Worm (Caenorhabditis elegans) whole organism, L2 larva: Measurements from ENCODE around the gene T19H12.15.

Source experiments
- blmp-1 ChIP-seq: sonication (generic microtip); optimal IDR thresholded peaks from 2 replicates; lab custom pipeline; 2017; ENCODE audit warnings: missing genetic modification characterization, mild to moderate bottlenecking, missing compliant biosample characterization, antibody characterized with exemption, moderate library complexity; ENCODE audit not compliant: insufficient read depth
- fos-1 ChIP-seq: fragments of 150-350 bp; optimal IDR thresholded peaks from 2 replicates; lab custom pipeline; 2014; ENCODE audit warnings: missing biosample characterization, missing genetic modification characterization
- lin-39 ChIP-seq: fragments of 150-350 bp; optimal IDR thresholded peaks from 2 replicates; lab custom pipeline; 2014; ENCODE audit warnings: missing biosample characterization, missing genetic modification reagents, missing genetic modification characterization
- skn-1 ChIP-seq: sonication (generic microtip); optimal IDR thresholded peaks from 2 replicates; lab custom pipeline; 2017; ENCODE audit warnings: missing biosample characterization, missing genetic modification characterization
- unc-62 ChIP-seq: fragments of 150-350 bp; optimal IDR thresholded peaks from 2 replicates; lab custom pipeline; 2014; ENCODE audit warnings: missing biosample characterization, missing genetic modification reagents, missing genetic modification characterization
- ztf-4 ChIP-seq: fragments of 150-350 bp; optimal IDR thresholded peaks from 2 replicates; lab custom pipeline; 2014; ENCODE audit warnings: missing biosample characterization, missing genetic modification characterization

- TF ChIP-seq lin-39 (tag; lab: Kevin White, UChicago) (no peak), ztf-4 (tag; lab: Kevin White, UChicago) (no peak), blmp-1 (tag; lab: Kevin White, UChicago) (no peak), unc-62 (no peak), skn-1 (tag; lab: Kevin White, UChicago) (no peak), fos-1 (tag; lab: Kevin White, UChicago) (no peak)
Measured at ce11 chrV:4851969-4852368, 27.2 kb downstream of the T19H12.15 start.
